Worm (Caenorhabditis elegans): ENCODE results near the gene pptr-2.

The pptr-2 gene

DNA sequence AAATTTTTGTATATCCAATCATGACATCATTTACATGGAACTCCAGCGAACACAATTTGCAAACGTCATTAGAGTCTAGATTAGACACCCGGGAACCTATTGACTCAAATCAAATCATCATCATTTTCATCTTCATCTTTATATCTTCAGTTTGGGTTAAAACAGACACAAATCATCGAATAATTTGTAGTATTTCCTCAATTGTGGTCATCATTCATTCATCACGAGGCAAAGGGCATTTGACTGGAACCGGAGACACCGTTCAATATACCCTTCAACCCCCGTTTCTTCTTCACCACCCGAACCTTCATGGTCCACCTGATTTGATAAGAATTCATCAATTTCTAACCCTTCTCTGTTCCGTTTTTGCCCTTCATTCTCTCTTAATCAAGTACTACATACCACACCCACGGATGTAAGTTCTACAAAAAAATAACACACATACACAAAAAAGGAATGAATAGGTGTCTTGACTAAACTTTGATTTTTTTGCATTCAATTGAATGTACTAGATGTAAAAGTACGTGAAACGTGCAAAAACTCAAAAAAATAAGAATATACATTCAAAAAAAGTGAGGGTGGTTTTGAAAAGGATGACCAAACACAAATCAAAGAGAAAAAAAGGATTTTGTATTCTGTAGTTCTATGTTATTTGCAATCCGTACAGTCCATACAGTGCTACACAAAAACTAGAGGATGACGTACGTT is 17.7 kb downstream of the pptr-2 start:
- TF ChIP-seq cog-1 (tag; optimal IDR thresholded peaks at IDR 0.05) (no peak), T22C8.4 (GFP tag; IDR thresholded peaks at IDR 0.05) (no peak), ztf-23 (GFP tag; IDR thresholded peaks at IDR 0.05) (no peak), tab-1 (GFP tag; IDR thresholded peaks at IDR 0.05) (no peak), med-1 (GFP tag; optimal IDR thresholded peaks at IDR 0.05; ENCODE audit: insufficient read depth) (no peak), ztf-29 (GFP tag; IDR thresholded peaks at IDR 0.05) (no peak), ref-1 (GFP tag; conservative IDR thresholded peaks at IDR 0.05) (no peak), flt-1 (GFP tag; IDR thresholded peaks at IDR 0.05) (no peak), klf-2 (GFP tag; conservative IDR thresholded peaks at IDR 0.05) (no peak)

DNA sequence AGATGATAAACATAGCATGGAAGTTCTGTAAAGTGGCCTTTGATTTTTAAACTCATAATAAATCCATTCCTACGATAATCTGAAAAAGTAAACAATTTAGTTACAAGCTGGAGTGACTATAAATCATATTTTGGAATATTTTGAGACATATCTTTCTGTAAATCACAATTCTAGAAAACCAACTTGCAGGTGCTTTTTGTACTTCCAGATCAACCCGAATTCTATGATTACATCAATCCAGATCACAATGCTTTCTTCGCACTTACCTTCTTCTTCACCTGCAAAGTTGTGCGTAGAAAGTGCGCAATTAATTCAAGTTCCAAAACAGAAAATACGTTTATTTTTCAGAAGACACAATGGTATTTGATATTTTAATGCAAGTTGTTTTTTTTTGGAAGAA is 20.0 kb downstream of the pptr-2 start:
- TF ChIP-seq cog-1 (tag; optimal IDR thresholded peaks at IDR 0.05) (no peak), med-1 (GFP tag; optimal IDR thresholded peaks at IDR 0.05; ENCODE audit: insufficient read depth) (no peak)

DNA sequence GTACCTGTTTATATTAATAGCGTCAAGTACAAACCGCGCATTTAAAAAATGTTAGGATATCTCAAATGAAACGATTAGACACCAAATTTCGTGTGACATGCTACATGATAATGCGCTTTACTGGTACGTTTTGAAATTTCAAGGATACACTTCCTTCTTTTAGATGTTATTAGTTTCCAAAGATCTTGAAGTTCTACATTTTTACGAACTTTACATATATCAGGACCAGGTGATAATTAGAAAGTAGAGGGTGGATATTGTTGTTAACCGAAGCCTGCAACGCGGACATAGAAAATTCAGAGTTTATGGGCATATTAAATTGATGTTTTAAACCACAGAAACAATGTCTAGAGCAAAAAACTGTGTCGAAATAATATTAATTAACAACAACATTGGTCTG is 21.6 kb downstream of the pptr-2 start:
- TF ChIP-seq ztf-23 (GFP tag; IDR thresholded peaks at IDR 0.05) (no peak), cog-1 (tag; optimal IDR thresholded peaks at IDR 0.05) (no peak), klf-2 (GFP tag; conservative IDR thresholded peaks at IDR 0.05) (no peak), ref-1 (GFP tag; conservative IDR thresholded peaks at IDR 0.05) (no peak), T22C8.4 (GFP tag; IDR thresholded peaks at IDR 0.05) (no peak)

DNA sequence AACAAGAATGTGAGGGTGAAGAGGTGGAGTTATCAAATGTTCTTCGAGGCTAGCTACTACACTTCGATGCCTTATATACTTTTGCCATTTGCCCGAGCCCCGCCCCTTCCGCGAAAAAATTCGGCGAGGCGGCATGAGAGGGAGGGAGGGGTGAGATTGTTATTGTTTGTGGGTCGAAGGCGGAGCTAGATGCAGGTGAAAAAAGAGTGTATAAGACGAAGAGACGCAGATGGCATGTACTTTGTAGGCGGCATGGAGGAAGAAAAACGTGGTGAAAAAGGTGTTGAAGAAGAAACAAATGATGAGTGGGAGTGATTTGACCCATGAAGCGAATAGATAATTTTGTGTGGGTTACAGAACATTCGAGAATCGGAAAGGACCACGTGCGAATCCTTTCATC is 22.3 kb downstream of the pptr-2 start, which contains the start of gene C13G3.1:
Gene C13G3.1, minus strand, starts transcription at position 47 of the 400 bp plus-strand sequence.
- no peak for TF ChIP-seq tab-1 (GFP tag; IDR thresholded peaks at IDR 0.05)
- TF ChIP-seq ref-1 (GFP tag; conservative IDR thresholded peaks at IDR 0.05): no peak
- no peak for TF ChIP-seq T22C8.4 (GFP tag; IDR thresholded peaks at IDR 0.05)
- no peak for TF ChIP-seq ztf-23 (GFP tag; IDR thresholded peaks at IDR 0.05)
- no peak for TF ChIP-seq klf-2 (GFP tag; conservative IDR thresholded peaks at IDR 0.05)
- TF ChIP-seq med-1 (GFP tag; optimal IDR thresholded peaks at IDR 0.05; ENCODE audit: insufficient read depth): no peak
- TF ChIP-seq ztf-29 (GFP tag; IDR thresholded peaks at IDR 0.05): no peak
- TF ChIP-seq cog-1 (tag; optimal IDR thresholded peaks at IDR 0.05): no peak
- TF ChIP-seq flt-1 (GFP tag; IDR thresholded peaks at IDR 0.05): no peak

DNA sequence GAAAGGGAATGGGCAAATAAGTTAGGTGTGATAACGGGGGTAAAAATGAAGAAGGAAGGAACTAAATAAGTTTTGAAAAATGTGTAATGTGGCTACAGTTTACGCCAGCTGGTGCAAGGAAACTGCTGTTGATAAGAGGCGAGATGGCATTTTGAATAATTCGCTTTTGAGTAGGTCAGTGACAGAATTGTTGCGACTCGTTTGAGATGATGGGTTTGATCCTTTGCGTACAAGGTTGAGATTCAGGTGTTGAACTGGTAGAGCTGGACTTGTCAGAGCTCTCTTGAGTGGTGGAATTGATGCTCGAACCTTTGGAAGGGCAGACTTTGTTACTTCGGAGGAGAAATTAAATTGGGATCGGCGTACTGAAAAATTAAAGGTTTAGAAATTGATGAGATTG is 22.9 kb downstream of the pptr-2 start:
- TF ChIP-seq klf-2 (GFP tag; conservative IDR thresholded peaks at IDR 0.05) (no peak), flt-1 (GFP tag; IDR thresholded peaks at IDR 0.05) (no peak), ztf-29 (GFP tag; IDR thresholded peaks at IDR 0.05) (no peak), T22C8.4 (GFP tag; IDR thresholded peaks at IDR 0.05) (no peak), tab-1 (GFP tag; IDR thresholded peaks at IDR 0.05) (no peak), ref-1 (GFP tag; conservative IDR thresholded peaks at IDR 0.05) (no peak), ztf-23 (GFP tag; IDR thresholded peaks at IDR 0.05) (no peak), cog-1 (tag; optimal IDR thresholded peaks at IDR 0.05) (no peak), med-1 (GFP tag; optimal IDR thresholded peaks at IDR 0.05; ENCODE audit: insufficient read depth) (no peak)

DNA sequence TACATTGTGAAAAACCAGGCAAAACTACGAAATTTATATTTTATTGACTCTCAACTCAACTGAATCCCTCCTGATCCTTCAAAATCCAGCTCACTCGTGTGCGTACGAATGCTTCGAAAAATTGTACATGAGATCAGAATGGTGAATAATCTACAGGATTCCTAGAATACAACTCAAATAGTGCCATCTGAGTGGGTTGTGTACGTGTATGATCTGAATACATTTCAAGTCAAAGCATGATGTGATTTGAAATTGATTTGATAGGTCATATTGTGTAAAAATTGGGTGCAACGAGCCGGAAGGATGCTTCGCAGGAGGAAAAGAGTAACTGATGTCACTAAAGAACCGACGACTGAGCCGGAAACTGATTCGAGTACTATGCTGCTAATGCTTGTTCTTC is 24.0 kb downstream of the pptr-2 start:
- TF ChIP-seq med-1 (GFP tag; optimal IDR thresholded peaks at IDR 0.05; ENCODE audit: insufficient read depth) (no peak), ztf-29 (GFP tag; IDR thresholded peaks at IDR 0.05) (no peak), ref-1 (GFP tag; conservative IDR thresholded peaks at IDR 0.05) (no peak)

DNA sequence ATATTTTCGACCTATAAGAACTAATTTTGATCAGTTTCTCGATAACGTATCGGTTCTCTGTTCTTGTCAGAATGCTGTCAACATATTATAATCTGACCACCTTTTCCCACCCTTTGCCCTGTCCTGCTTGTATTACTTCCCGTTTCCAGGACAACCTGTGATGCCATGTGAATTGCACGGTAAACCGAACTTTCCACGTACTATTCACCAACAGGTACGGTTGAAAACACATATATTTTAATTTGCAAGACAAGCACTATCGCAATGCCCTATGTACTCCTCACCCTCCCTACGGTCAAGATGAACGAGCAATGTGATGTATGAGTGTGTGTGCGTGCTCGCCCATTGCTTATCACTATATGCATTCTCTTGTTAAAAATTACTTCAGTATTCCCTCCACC is 25.6 kb downstream of the pptr-2 start:
- TF ChIP-seq ztf-23 (GFP tag; IDR thresholded peaks at IDR 0.05) (no peak), ref-1 (GFP tag; conservative IDR thresholded peaks at IDR 0.05) (no peak), klf-2 (GFP tag; conservative IDR thresholded peaks at IDR 0.05) (no peak), cog-1 (tag; optimal IDR thresholded peaks at IDR 0.05) (no peak), tab-1 (GFP tag; IDR thresholded peaks at IDR 0.05) (no peak), T22C8.4 (GFP tag; IDR thresholded peaks at IDR 0.05) (no peak), ztf-29 (GFP tag; IDR thresholded peaks at IDR 0.05) (no peak), flt-1 (GFP tag; IDR thresholded peaks at IDR 0.05) (no peak), med-1 (GFP tag; optimal IDR thresholded peaks at IDR 0.05; ENCODE audit: insufficient read depth) (no peak)

DNA sequence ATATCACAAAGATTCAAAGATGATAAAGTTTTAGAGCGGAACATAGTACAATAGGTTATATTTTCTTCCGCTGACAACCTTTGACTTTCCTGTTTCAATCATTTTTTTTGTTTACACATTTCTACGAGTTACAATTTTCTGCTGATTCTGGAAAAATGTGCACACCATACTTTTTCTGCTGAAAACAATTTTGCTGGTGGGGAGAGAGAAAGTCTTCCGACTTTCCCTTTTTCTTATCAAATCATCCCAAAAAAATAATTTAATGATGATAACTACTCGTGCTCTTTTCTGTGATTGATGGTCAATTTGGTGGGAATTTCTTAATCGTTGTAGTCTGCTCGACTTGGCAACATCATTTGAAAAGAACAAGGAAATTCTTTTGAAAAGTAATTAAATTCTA is 27.1 kb downstream of the pptr-2 start:
- TF ChIP-seq T22C8.4 (GFP tag; IDR thresholded peaks at IDR 0.05) (no peak), ref-1 (GFP tag; conservative IDR thresholded peaks at IDR 0.05) (no peak), flt-1 (GFP tag; IDR thresholded peaks at IDR 0.05) (no peak), med-1 (GFP tag; optimal IDR thresholded peaks at IDR 0.05; ENCODE audit: insufficient read depth) (no peak), ztf-29 (GFP tag; IDR thresholded peaks at IDR 0.05) (no peak), ztf-23 (GFP tag; IDR thresholded peaks at IDR 0.05) (no peak), cog-1 (tag; optimal IDR thresholded peaks at IDR 0.05) (no peak), tab-1 (GFP tag; IDR thresholded peaks at IDR 0.05) (no peak), klf-2 (GFP tag; conservative IDR thresholded peaks at IDR 0.05) (no peak)

DNA sequence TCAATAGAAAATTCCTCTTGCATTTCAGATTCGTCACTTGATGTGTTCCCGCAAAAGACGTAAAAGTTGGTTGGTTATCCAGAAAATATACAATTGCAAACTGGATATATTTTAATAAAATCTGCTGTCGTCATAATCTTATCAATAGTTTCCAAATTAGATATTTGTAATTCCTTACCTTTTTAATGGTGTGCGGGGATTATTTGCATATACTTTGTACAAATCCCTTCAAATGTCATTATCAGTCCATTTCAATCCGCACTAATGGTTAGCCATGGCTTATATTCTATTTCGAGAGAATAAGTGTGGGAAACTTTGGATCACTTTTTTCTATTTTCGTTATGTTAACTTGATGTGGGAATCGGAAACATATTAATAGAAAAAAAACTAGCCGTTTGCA is 30.6 kb downstream of the pptr-2 start:
- TF ChIP-seq ztf-29 (GFP tag; IDR thresholded peaks at IDR 0.05) (no peak), flt-1 (GFP tag; IDR thresholded peaks at IDR 0.05) (no peak), cog-1 (tag; optimal IDR thresholded peaks at IDR 0.05) (no peak), ref-1 (GFP tag; conservative IDR thresholded peaks at IDR 0.05) (no peak), tab-1 (GFP tag; IDR thresholded peaks at IDR 0.05) (no peak), med-1 (GFP tag; optimal IDR thresholded peaks at IDR 0.05; ENCODE audit: insufficient read depth) (no peak)

DNA sequence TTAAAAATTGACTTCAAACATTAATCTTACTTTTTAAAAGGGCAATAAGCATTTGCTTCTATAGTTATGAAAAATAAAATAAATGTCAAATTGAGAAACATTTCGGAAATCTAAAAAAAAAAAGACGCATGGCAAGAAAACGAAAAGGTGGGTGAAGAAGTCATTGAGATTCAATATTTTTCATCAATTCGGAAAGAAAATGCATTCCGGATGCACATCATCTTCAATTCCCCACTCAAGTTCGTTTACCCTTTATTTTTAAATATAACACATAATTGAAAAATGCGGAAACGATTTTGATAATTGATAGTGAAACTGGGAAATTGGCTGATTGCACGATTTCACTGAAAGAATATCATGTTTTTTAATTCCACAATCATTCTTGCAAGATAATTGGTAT is 32.3 kb downstream of the pptr-2 start, which contains the start of gene F53B7.4:
Gene F53B7.4, minus strand, starts transcription at position 101 of the 400 bp plus-strand sequence.
- no peak for TF ChIP-seq ztf-29 (GFP tag; IDR thresholded peaks at IDR 0.05)
- no peak for TF ChIP-seq tab-1 (GFP tag; IDR thresholded peaks at IDR 0.05)
- TF ChIP-seq ztf-23 (GFP tag; IDR thresholded peaks at IDR 0.05): no peak
- TF ChIP-seq T22C8.4 (GFP tag; IDR thresholded peaks at IDR 0.05): no peak
- TF ChIP-seq flt-1 (GFP tag; IDR thresholded peaks at IDR 0.05): no peak
- TF ChIP-seq cog-1 (tag; optimal IDR thresholded peaks at IDR 0.05): no peak
- no peak for TF ChIP-seq klf-2 (GFP tag; conservative IDR thresholded peaks at IDR 0.05)
- TF ChIP-seq med-1 (GFP tag; optimal IDR thresholded peaks at IDR 0.05; ENCODE audit: insufficient read depth): no peak
- TF ChIP-seq ref-1 (GFP tag; conservative IDR thresholded peaks at IDR 0.05): no peak

Data from whole organism, midembryonic.